Fruit fly (Drosophila melanogaster) whole organism, embryonic: ENCODE measurements around the gene Pex10.

ENCODE experiments used
- B-H2 ChIP-seq: fragments of 200-800 bp; sonication (Bioruptor generic); optimal IDR thresholded peaks from 2 replicates; lab custom pipeline; 2018; ENCODE audit warnings: missing biosample characterization, mild to moderate bottlenecking, missing genetic modification characterization
- CG10274 ChIP-seq: fragments of 200-800 bp; sonication (Bioruptor generic); optimal IDR thresholded peaks from 3 replicates; lab custom pipeline; 2017; ENCODE audit warnings: missing biosample characterization, mild to moderate bottlenecking, missing genetic modification characterization
- CG11093 ChIP-seq: fragments of 200-800 bp; sonication (Bioruptor generic); IDR thresholded peaks from 3 replicates; pipeline ENCODE4 v1.3.6; 2022; ENCODE audit warnings: missing biosample characterization, missing genetic modification characterization
- CG12744 ChIP-seq: fragments of 200-800 bp; sonication (Bioruptor generic); optimal IDR thresholded peaks from 2 replicates; lab custom pipeline; 2016; ENCODE audit warnings: missing biosample characterization, missing genetic modification characterization
- CG14710 ChIP-seq: fragments of 200-800 bp; sonication (Bioruptor generic); optimal IDR thresholded peaks from 3 replicates; lab custom pipeline; 2019; ENCODE audit warnings: missing biosample characterization, mild to moderate bottlenecking, missing genetic modification characterization, moderate library complexity
- CG15514 ChIP-seq: fragments of 200-800 bp; sonication (Bioruptor generic); optimal IDR thresholded peaks from 3 replicates; lab custom pipeline; 2017; ENCODE audit warnings: missing biosample characterization, missing genetic modification characterization, mild to moderate bottlenecking, moderate library complexity, missing genetic modification reagents
- CG1832 ChIP-seq: fragments of 200-800 bp; sonication (Bioruptor generic); optimal IDR thresholded peaks from 2 replicates; lab custom pipeline; 2017; ENCODE audit warnings: missing biosample characterization, mild to moderate bottlenecking, missing genetic modification characterization, inconsistent platforms
- CG2116 ChIP-seq: fragments of 200-800 bp; sonication (Bioruptor generic); optimal IDR thresholded peaks from 3 replicates; lab custom pipeline; 2018; ENCODE audit warnings: missing biosample characterization, mild to moderate bottlenecking, missing genetic modification characterization
- CG30431 ChIP-seq: fragments of 200-800 bp; sonication (Bioruptor generic); optimal IDR thresholded peaks from 2 replicates; lab custom pipeline; 2017; ENCODE audit warnings: missing biosample characterization, missing genetic modification characterization
- CG31365 ChIP-seq: fragments of 200-800 bp; sonication (Bioruptor generic); optimal IDR thresholded peaks from 2 replicates; lab custom pipeline; 2018; ENCODE audit warnings: missing biosample characterization, mild to moderate bottlenecking, missing genetic modification characterization
- CG34376 ChIP-seq: fragments of 200-800 bp; sonication (Bioruptor generic); optimal IDR thresholded peaks from 2 replicates; lab custom pipeline; 2018; ENCODE audit warnings: missing biosample characterization, mild to moderate bottlenecking, missing genetic modification characterization
- CG4360 ChIP-seq: fragments of 200-800 bp; sonication (Bioruptor generic); IDR thresholded peaks from 2 replicates; pipeline ENCODE4 v1.3.6; 2022; ENCODE audit warnings: missing biosample characterization, missing genetic modification characterization
- CG4404 ChIP-seq: fragments of 200-800 bp; sonication (Bioruptor generic); IDR thresholded peaks from 2 replicates; pipeline ENCODE4 v1.3.6; 2022; ENCODE audit warnings: missing biosample characterization, missing genetic modification characterization
- CG4617 ChIP-seq: fragments of 200-800 bp; sonication (Bioruptor generic); optimal IDR thresholded peaks from 3 replicates; lab custom pipeline; 2016; ENCODE audit warnings: missing biosample characterization, missing genetic modification characterization, borderline replicate concordance
- CG8944 ChIP-seq: fragments of 200-800 bp; sonication (Bioruptor generic); optimal IDR thresholded peaks from 3 replicates; lab custom pipeline; 2016; ENCODE audit warnings: missing biosample characterization, missing genetic modification characterization
- Doc3 ChIP-seq: fragments of 200-800 bp; sonication (Bioruptor generic); IDR thresholded peaks from 3 replicates; pipeline ENCODE4 v1.3.6; 2022; ENCODE audit warnings: missing biosample characterization, missing genetic modification characterization; ENCODE audit not compliant: partially characterized antibody
- Dp ChIP-seq: fragments of 200-800 bp; sonication (Bioruptor generic); optimal IDR thresholded peaks from 2 replicates; lab custom pipeline; 2018; ENCODE audit warnings: missing biosample characterization, mild to moderate bottlenecking, missing genetic modification characterization, moderate library complexity
- HHEX ChIP-seq: fragments of 200-800 bp; sonication (Bioruptor generic); optimal IDR thresholded peaks from 3 replicates; lab custom pipeline; 2017; ENCODE audit warnings: missing biosample characterization, mild to moderate bottlenecking, missing genetic modification characterization, missing genetic modification reagents
- Jarid2 ChIP-seq: fragments of 200-800 bp; sonication (Bioruptor generic); optimal IDR thresholded peaks from 3 replicates; lab custom pipeline; 2017; ENCODE audit warnings: mild to moderate bottlenecking, missing biosample characterization, missing genetic modification reagents, missing genetic modification characterization
- MBD-R2 ChIP-seq: fragments of 200-800 bp; sonication (Bioruptor generic); IDR thresholded peaks from 2 replicates; pipeline ENCODE4 v1.3.6; 2022; ENCODE audit warnings: missing biosample characterization, missing genetic modification characterization
- Med ChIP-seq: fragments of 200-800 bp; sonication (Bioruptor generic); peaks from one replicate; lab custom pipeline; 2016; ENCODE audit warnings: missing biosample characterization, missing genetic modification characterization, mild to moderate bottlenecking, inconsistent platforms, moderate library complexity
- Pdp1 ChIP-seq, 2 experiments: fragments of 200-800 bp; sonication (Bioruptor generic); optimal IDR thresholded peaks; 3 replicates each; lab custom pipeline; 2016; ENCODE audit warnings: missing biosample characterization in 2 of 2, missing genetic modification characterization in 2 of 2, mild to moderate bottlenecking in 1 of 2, moderate library complexity in 1 of 2
- Sin3A ChIP-seq: fragments of >200 bp; optimal IDR thresholded peaks from 2 replicates; lab custom pipeline; 2018
- bcd ChIP-seq: fragments of 200-800 bp; sonication (Bioruptor generic); optimal IDR thresholded peaks from 2 replicates; lab custom pipeline; 2017; ENCODE audit warnings: missing biosample characterization, mild to moderate bottlenecking, missing genetic modification characterization
- cas ChIP-seq: fragments of 200-800 bp; sonication (Bioruptor generic); IDR thresholded peaks from 2 replicates; pipeline ENCODE4 v1.3.6; 2022; ENCODE audit warnings: missing biosample characterization, missing genetic modification characterization
- cg ChIP-seq: fragments of 200-800 bp; sonication (Bioruptor generic); optimal IDR thresholded peaks from 3 replicates; lab custom pipeline; 2019; ENCODE audit warnings: missing biosample characterization, mild to moderate bottlenecking, missing genetic modification characterization, moderate library complexity
- chinmo ChIP-seq: fragments of 200-800 bp; sonication (Bioruptor generic); IDR thresholded peaks from 4 replicates; pipeline ENCODE4 v1.3.6; 2022; ENCODE audit warnings: missing biosample characterization, missing genetic modification characterization; ENCODE audit not compliant: partially characterized antibody
- chm ChIP-seq: fragments of 200-800 bp; sonication (Bioruptor generic); IDR thresholded peaks from 2 replicates; pipeline ENCODE4 v1.3.6; 2022; ENCODE audit warnings: missing biosample characterization, missing genetic modification characterization
- crol ChIP-seq: fragments of 200-800 bp; sonication (Bioruptor generic); IDR thresholded peaks from 2 replicates; pipeline ENCODE4 v1.3.6; 2022; ENCODE audit warnings: missing biosample characterization, missing genetic modification characterization
- da ChIP-seq: fragments of 200-800 bp; sonication (Bioruptor generic); optimal IDR thresholded peaks from 2 replicates; lab custom pipeline; 2016; ENCODE audit warnings: missing biosample characterization, missing genetic modification characterization
- dan ChIP-seq: fragments of 200-800 bp; sonication (Bioruptor generic); IDR thresholded peaks from 2 replicates; pipeline ENCODE4 v1.3.6; 2022; ENCODE audit warnings: missing biosample characterization, missing genetic modification characterization
- ems ChIP-seq: fragments of 200-800 bp; sonication (Bioruptor generic); optimal IDR thresholded peaks from 3 replicates; lab custom pipeline; 2016; ENCODE audit warnings: missing biosample characterization, missing genetic modification characterization
- ind ChIP-seq: fragments of 200-800 bp; sonication (Bioruptor generic); optimal IDR thresholded peaks from 3 replicates; lab custom pipeline; 2016; ENCODE audit warnings: missing biosample characterization, missing genetic modification characterization
- lab ChIP-seq: fragments of 200-800 bp; sonication (Bioruptor generic); optimal IDR thresholded peaks from 3 replicates; lab custom pipeline; 2017; ENCODE audit warnings: missing biosample characterization, missing genetic modification characterization, mild to moderate bottlenecking, moderate library complexity, missing genetic modification reagents
- mam ChIP-seq: fragments of 200-800 bp; sonication (Bioruptor generic); optimal IDR thresholded peaks from 3 replicates; lab custom pipeline; 2016; ENCODE audit warnings: missing biosample characterization, missing genetic modification characterization
- nerfin-2 ChIP-seq: fragments of 200-800 bp; sonication (Bioruptor generic); IDR thresholded peaks from 2 replicates; pipeline ENCODE4 v1.3.6; 2022; ENCODE audit warnings: missing biosample characterization, missing genetic modification characterization; ENCODE audit not compliant: partially characterized antibody
- nmo ChIP-seq: fragments of 200-800 bp; sonication (Bioruptor generic); optimal IDR thresholded peaks from 2 replicates; lab custom pipeline; 2018; ENCODE audit warnings: missing biosample characterization, mild to moderate bottlenecking, missing genetic modification characterization, moderate library complexity
- nom ChIP-seq: fragments of 200-800 bp; sonication (Bioruptor generic); optimal IDR thresholded peaks from 2 replicates; lab custom pipeline; 2017; ENCODE audit warnings: missing biosample characterization, missing genetic modification characterization, mild to moderate bottlenecking, moderate library complexity, missing genetic modification reagents
- pb ChIP-seq: fragments of 200-800 bp; sonication (Bioruptor generic); optimal IDR thresholded peaks from 3 replicates; lab custom pipeline; 2016; ENCODE audit warnings: missing biosample characterization, missing genetic modification characterization
- pnt ChIP-seq: fragments of 200-800 bp; sonication (Bioruptor generic); optimal IDR thresholded peaks from 3 replicates; lab custom pipeline; 2016; ENCODE audit warnings: missing biosample characterization, missing genetic modification characterization
- rib ChIP-seq: fragments of 200-800 bp; sonication (Bioruptor generic); IDR thresholded peaks from 2 replicates; pipeline ENCODE4 v1.3.6; 2022; ENCODE audit warnings: missing biosample characterization, missing genetic modification characterization
- row ChIP-seq: fragments of 200-800 bp; sonication (Bioruptor generic); IDR thresholded peaks from 3 replicates; pipeline ENCODE4 v1.3.6; 2022; ENCODE audit warnings: missing biosample characterization, missing genetic modification characterization
- so ChIP-seq: fragments of 200-800 bp; sonication (Bioruptor generic); IDR thresholded peaks from 3 replicates; pipeline ENCODE4 v1.3.6; 2022; ENCODE audit warnings: missing biosample characterization, missing genetic modification characterization
- sob ChIP-seq: fragments of 200-800 bp; sonication (Bioruptor generic); IDR thresholded peaks from 2 replicates; pipeline ENCODE4 v1.3.6; 2022; ENCODE audit warnings: missing biosample characterization, missing genetic modification characterization
- sqz ChIP-seq: fragments of 200-800 bp; sonication (Bioruptor generic); optimal IDR thresholded peaks from 3 replicates; lab custom pipeline; 2018; ENCODE audit warnings: missing biosample characterization, mild to moderate bottlenecking, missing genetic modification characterization
- sr ChIP-seq: fragments of 200-800 bp; sonication (Bioruptor generic); IDR thresholded peaks from 3 replicates; pipeline ENCODE4 v1.3.6; 2022; ENCODE audit warnings: missing biosample characterization, missing genetic modification characterization
- stc ChIP-seq: fragments of 200-800 bp; sonication (Bioruptor generic); IDR thresholded peaks from 2 replicates; pipeline ENCODE4 v1.3.6; 2022; ENCODE audit warnings: missing biosample characterization, missing genetic modification characterization
- stwl ChIP-seq: fragments of 200-800 bp; sonication (Bioruptor generic); optimal IDR thresholded peaks from 3 replicates; lab custom pipeline; 2018; ENCODE audit warnings: missing biosample characterization, mild to moderate bottlenecking, missing genetic modification characterization, moderate library complexity
- vvl ChIP-seq: fragments of 200-800 bp; sonication (Bioruptor generic); IDR thresholded peaks from 2 replicates; pipeline ENCODE4 v1.3.6; 2022; ENCODE audit warnings: missing biosample characterization, missing genetic modification characterization

Pex10 gene

dm6 chr3L:1576489-1577106, 18.6 kb downstream of the Pex10 start, which contains the start of gene CG13917 (continued):
- TF ChIP-seq nom (GFP tag; lab: Kevin White, UChicago) = peak; percentile 58
- no peak for TF ChIP-seq CG31365 (tag; lab: Kevin White, UChicago)
- TF ChIP-seq dan (GFP tag; lab: Robert Waterston, UW) = no peak
- TF ChIP-seq CG4360 (GFP tag; lab: Robert Waterston, UW) = peak; percentile 88
- no peak for TF ChIP-seq CG10274 (GFP tag; lab: Kevin White, UChicago)
- TF ChIP-seq chinmo (GFP tag; lab: Robert Waterston, UW) = no peak
- peak; percentile 45 for TF ChIP-seq CG4617 (GFP tag; lab: Kevin White, UChicago)
- TF ChIP-seq CG11093 (GFP tag; lab: Robert Waterston, UW) = no peak
- TF ChIP-seq Dp = peak; percentile 71
- no peak for TF ChIP-seq nerfin-2 (GFP tag; lab: Robert Waterston, UW)
- no peak for TF ChIP-seq CG30431 (GFP tag; lab: Kevin White, UChicago)
- TF ChIP-seq ems (GFP tag; lab: Kevin White, UChicago) = peak; percentile 17
- TF ChIP-seq CG12744 (GFP tag; lab: Kevin White, UChicago) = no peak
- peak; percentile 70 for TF ChIP-seq chm
- peak; percentile 21 for TF ChIP-seq lab
- TF ChIP-seq MBD-R2 (GFP tag; lab: Robert Waterston, UW) = peak; percentile 65
- peak in 1 of 2 experiments; percentile 40 for TF ChIP-seq Pdp1 (GFP tag; optimal IDR thresholded peaks at IDR 0.05; lab: Kevin White, UChicago)
- TF ChIP-seq vvl (GFP tag; lab: Robert Waterston, UW) = peak; percentile 76
- peak; percentile 30 for TF ChIP-seq bcd
- no peak for TF ChIP-seq CG4404 (GFP tag; lab: Robert Waterston, UW)
- TF ChIP-seq cas (GFP tag; lab: Robert Waterston, UW) = 0 out of 2 replicates have a peak, but pooled peaks have one; percentile 21
- TF ChIP-seq CG14710 (tag; lab: Kevin White, UChicago) = peak; percentile 76
- TF ChIP-seq row (GFP tag; lab: Robert Waterston, UW) = peak; percentile 31; the same call in 1 of the 3 replicates
- peak; percentile 18 for TF ChIP-seq nmo
- TF ChIP-seq so (GFP tag; lab: Robert Waterston, UW) = 0 out of 3 replicates have a peak, but pooled peaks have one; percentile 17
- TF ChIP-seq stc (GFP tag; lab: Robert Waterston, UW) = peak; percentile 18; the same call in 1 of the 2 replicates
- peak; percentile 33 for TF ChIP-seq CG2116 (GFP tag; lab: Kevin White, UChicago)
- no peak for TF ChIP-seq pnt
- TF ChIP-seq stwl (tag; lab: Kevin White, UChicago) = peak; percentile 70
- TF ChIP-seq B-H2 (GFP tag; lab: Kevin White, UChicago) = no peak

- TF ChIP-seq sqz = peak; percentile 49
- no peak for TF ChIP-seq CG34376 (GFP tag; lab: Kevin White, UChicago)
- peak in 1 of 2 experiments; percentile 46 for TF ChIP-seq Pdp1 (GFP tag; optimal IDR thresholded peaks at IDR 0.05; lab: Kevin White, UChicago)
- TF ChIP-seq sob (GFP tag; lab: Robert Waterston, UW) = 0 out of 2 replicates have a peak, but pooled peaks have one; percentile 10
- TF ChIP-seq rib (GFP tag; lab: Robert Waterston, UW) = no peak
- no peak for TF ChIP-seq CG2116 (GFP tag; lab: Kevin White, UChicago)
- 0 out of 3 replicates have a peak, but pooled peaks have one; percentile 17 for TF ChIP-seq Doc3 (GFP tag; lab: Robert Waterston, UW)
- peak; percentile 9 for TF ChIP-seq CG15514 (GFP tag; lab: Kevin White, UChicago)
- TF ChIP-seq chinmo (GFP tag; lab: Robert Waterston, UW) = 0 out of 4 replicates have a peak, but pooled peaks have one; percentile 36
- no peak for TF ChIP-seq Sin3A
- TF ChIP-seq Med (GFP tag; lab: Kevin White, UChicago) = peak; percentile 43
- no peak for TF ChIP-seq mam
- peak; percentile 9 for TF ChIP-seq Jarid2 (GFP tag; lab: Kevin White, UChicago)
- TF ChIP-seq pb (GFP tag; lab: Kevin White, UChicago) = no peak
- no peak for TF ChIP-seq HHEX (GFP tag; lab: Kevin White, UChicago)
- peak; percentile 66 for TF ChIP-seq cg
- no peak for TF ChIP-seq ind (GFP tag; lab: Kevin White, UChicago)
- peak; percentile 30; the same call in 1 of the 3 replicates for TF ChIP-seq sr
- TF ChIP-seq da (GFP tag; lab: Kevin White, UChicago) = no peak
- no peak for TF ChIP-seq CG8944 (GFP tag; lab: Kevin White, UChicago)
- peak; percentile 57 for TF ChIP-seq CG1832 (GFP tag; lab: Kevin White, UChicago)
- peak; percentile 71 for TF ChIP-seq crol (GFP tag; lab: Robert Waterston, UW)
Measured at dm6 chr3L:1577338-1577737, 19.3 kb downstream of the Pex10 start.
